Fruit fly (Drosophila melanogaster): ENCODE measurements around the gene Brd7-9.
A peak's percentile ranks its signal among the peaks of the same experiment; 100 is the strongest.

Gene Brd7-9

DNA sequence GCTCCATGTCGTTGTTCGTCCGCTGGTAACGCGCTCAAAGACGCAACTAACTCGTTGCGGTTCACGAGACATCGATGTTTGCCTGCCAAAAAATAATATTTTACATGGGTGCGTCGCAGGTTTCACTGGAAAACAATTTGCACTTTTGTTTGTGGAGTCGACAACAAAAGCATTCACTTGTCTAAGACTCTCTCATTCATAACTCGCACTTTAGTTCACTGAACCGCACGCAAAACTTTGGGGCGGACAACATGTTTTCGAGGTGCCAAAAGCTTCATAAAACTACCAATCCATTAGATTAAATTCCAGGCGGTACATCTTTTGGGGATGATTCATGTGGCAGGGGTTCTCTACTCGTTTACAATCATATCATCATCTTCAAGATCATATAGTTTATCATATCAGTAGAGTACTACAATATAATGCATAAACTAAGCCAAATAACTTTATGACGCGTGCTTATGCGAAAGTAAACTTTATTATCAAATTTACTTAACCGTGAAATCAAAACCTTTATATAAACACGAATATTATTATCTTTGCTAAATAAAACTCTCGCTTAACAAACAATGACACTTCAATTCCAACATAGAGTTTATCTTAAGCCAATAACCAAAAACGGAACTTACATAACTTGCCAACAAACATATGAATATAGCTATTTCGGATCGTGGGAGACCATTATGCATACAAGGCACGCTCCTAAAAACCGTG is 4.5 kb upstream of the Brd7-9 start, which contains the start of gene CG7179 (continued):
- TF ChIP-seq da (GFP tag; optimal IDR thresholded peaks at IDR 0.05) (no peak), Hr78 (GFP tag; optimal IDR thresholded peaks at IDR 0.05) (no peak), CG7987 (GFP tag; optimal IDR thresholded peaks at IDR 0.05) (no peak), zf30C (GFP tag; optimal IDR thresholded peaks at IDR 0.05) (no peak), kay (GFP tag; optimal IDR thresholded peaks at IDR 0.05) (no peak), cato (GFP tag; optimal IDR thresholded peaks at IDR 0.05; ENCODE audit: borderline replicate concordance) (no peak), CG18599 (GFP tag; optimal IDR thresholded peaks at IDR 0.05) (peak; percentile 38), Fer1 (GFP tag; optimal IDR thresholded peaks at IDR 0.05) (no peak), CG6689 (GFP tag; IDR thresholded peaks at IDR 0.05) (no peak), HLH54F (GFP tag; optimal IDR thresholded peaks at IDR 0.05) (no peak), Pdp1 (GFP tag; optimal IDR thresholded peaks at IDR 0.05) (peak in 1 of 2 experiments; percentile 62), Atf3 (GFP tag; optimal IDR thresholded peaks at IDR 0.05) (no peak), gsb (GFP tag; IDR thresholded peaks at IDR 0.05) (no peak), sqz (GFP tag; optimal IDR thresholded peaks at IDR 0.05) (no peak), CG7786 (GFP tag; optimal IDR thresholded peaks at IDR 0.05) (no peak), gcm2 (GFP tag; optimal IDR thresholded peaks at IDR 0.05) (no peak), slbo (GFP tag; IDR thresholded peaks at IDR 0.05) (no peak), E2f2 (GFP tag; IDR thresholded peaks at IDR 0.05) (no peak), bab2 (GFP tag; optimal IDR thresholded peaks at IDR 0.05) (no peak), Poxn (GFP tag; IDR thresholded peaks at IDR 0.05) (no peak), CG30403 (GFP tag; optimal IDR thresholded peaks at IDR 0.05) (no peak), hkb (optimal IDR thresholded peaks at IDR 0.05) (no peak), hkb (GFP tag; IDR thresholded peaks at IDR 0.05) (0 out of 2 replicates have a peak, but pooled peaks have one; percentile 29), Lpt (GFP tag; optimal IDR thresholded peaks at IDR 0.05) (no peak), CG16863 (GFP tag; optimal IDR thresholded peaks at IDR 0.05) (no peak), crc (GFP tag; optimal IDR thresholded peaks at IDR 0.05) (no peak), Chrac-16 (GFP tag; optimal IDR thresholded peaks at IDR 0.05) (no peak), psq (GFP tag; optimal IDR thresholded peaks at IDR 0.05) (no peak), CG9727 (GFP tag; optimal IDR thresholded peaks at IDR 0.05) (no peak), CG11085 (GFP tag; IDR thresholded peaks at IDR 0.05) (no peak), CG11504 (tag; optimal IDR thresholded peaks at IDR 0.05) (no peak), klu (GFP tag; IDR thresholded peaks at IDR 0.05) (no peak), CG4707 (GFP tag; optimal IDR thresholded peaks at IDR 0.05) (no peak), ranshi (GFP tag; IDR thresholded peaks at IDR 0.05) (no peak), Adf1 (GFP tag; IDR thresholded peaks at IDR 0.05) (no peak), org-1 (GFP tag; optimal IDR thresholded peaks at IDR 0.05) (no peak), seq (GFP tag; IDR thresholded peaks at IDR 0.05) (no peak), gsb-n (tag; optimal IDR thresholded peaks at IDR 0.05) (no peak), Rfx (GFP tag; IDR thresholded peaks at IDR 0.05) (no peak), CG12299 (tag; optimal IDR thresholded peaks at IDR 0.05) (no peak), nau (GFP tag; optimal IDR thresholded peaks at IDR 0.05) (no peak), Hmx (GFP tag; optimal IDR thresholded peaks at IDR 0.05) (no peak), gem (tag; optimal IDR thresholded peaks at IDR 0.05) (peak; percentile 27), CG2116 (GFP tag; optimal IDR thresholded peaks at IDR 0.05) (no peak), CG12219 (GFP tag; optimal IDR thresholded peaks at IDR 0.05) (no peak), slp2 (GFP tag; optimal IDR thresholded peaks at IDR 0.05) (no peak), fu2 (GFP tag; optimal IDR thresholded peaks at IDR 0.05) (no peak), ro (GFP tag; IDR thresholded peaks at IDR 0.05) (no peak), tio (GFP tag; optimal IDR thresholded peaks at IDR 0.05) (no peak), cg (GFP tag; optimal IDR thresholded peaks at IDR 0.05) (no peak), sim (GFP tag; IDR thresholded peaks at IDR 0.05) (no peak), hth (optimal IDR thresholded peaks at IDR 0.05) (no peak)
